Fruit fly (Drosophila melanogaster): ENCODE measurements around the gene RpS19b.

The RpS19b gene

DNA sequence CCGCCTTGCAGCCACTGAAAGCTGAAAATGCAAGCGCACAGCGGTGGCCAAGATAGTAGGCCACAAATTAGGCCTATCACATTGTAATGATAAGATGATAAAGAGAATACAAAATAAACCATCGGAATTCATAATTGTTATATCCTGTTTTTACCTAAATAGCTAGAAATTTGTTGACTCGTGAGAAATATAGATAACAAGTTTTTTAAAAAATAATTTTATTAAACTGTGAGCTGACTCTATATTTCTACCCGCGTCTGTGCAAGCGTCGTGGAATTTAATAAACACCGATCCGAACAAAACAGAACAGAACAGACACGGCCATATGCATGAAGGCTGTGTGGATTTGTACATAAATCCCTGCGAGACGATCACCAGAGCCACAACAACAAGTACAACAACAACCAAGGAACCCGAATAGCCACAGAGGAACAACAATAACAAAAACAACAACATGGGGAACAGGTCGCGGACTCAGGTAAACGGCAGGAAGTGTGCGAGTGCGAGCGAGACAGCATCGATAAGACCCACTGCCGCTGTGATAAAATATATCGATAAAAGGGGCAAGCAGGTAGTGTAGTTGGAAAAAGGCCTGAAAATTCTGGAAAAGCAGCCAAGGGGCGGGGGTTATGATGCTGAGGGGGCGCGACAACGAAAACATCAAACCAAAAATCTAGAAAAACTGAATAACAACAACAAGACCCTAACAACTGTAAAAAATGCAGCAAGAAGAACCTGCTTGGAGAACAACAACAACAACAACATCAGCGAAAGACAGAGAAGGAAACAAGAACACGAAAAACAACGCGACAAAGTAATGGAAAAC is 46.8 kb downstream of the RpS19b start (continued):
- peak; percentile 80 for TF ChIP-seq CrebA (GFP tag; optimal IDR thresholded peaks at IDR 0.05; ENCODE audit: borderline replicate concordance)
- no peak for TF ChIP-seq Hr78 (GFP tag; optimal IDR thresholded peaks at IDR 0.05)

DNA sequence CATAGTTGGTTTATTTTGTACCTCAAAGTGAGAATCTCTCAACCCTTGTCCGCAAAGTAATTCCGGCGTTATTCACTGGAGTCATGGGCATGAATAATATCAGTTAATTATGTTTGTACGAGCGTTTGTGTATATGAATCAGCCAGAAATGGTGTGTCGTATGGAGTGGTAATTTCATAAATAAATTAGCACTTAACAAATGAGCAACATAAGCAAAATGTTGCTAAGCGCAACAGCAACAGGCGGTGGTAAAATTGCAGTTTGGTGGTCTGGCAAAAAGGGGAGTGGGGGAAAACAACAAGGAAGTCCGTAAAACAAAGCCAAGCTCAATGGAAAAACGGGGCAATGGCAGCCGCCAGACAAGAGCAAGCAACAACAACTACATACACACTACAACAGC is 47.7 kb downstream of the RpS19b start:
- TF ChIP-seq Dif (GFP tag; optimal IDR thresholded peaks at IDR 0.05; ENCODE audit: partially characterized antibody) (no peak), usp (GFP tag; optimal IDR thresholded peaks at IDR 0.05) (no peak), Vsx2 (GFP tag; optimal IDR thresholded peaks at IDR 0.05; ENCODE audit: partially characterized antibody) (no peak), OdsH (GFP tag; optimal IDR thresholded peaks at IDR 0.05) (no peak), dl (GFP tag; optimal IDR thresholded peaks at IDR 0.05; ENCODE audit: insufficient read depth in 1 of 2, partially characterized antibody in 2 of 2) (no peak), rgr (GFP tag; optimal IDR thresholded peaks at IDR 0.05) (no peak), CrebA (GFP tag; optimal IDR thresholded peaks at IDR 0.05; ENCODE audit: borderline replicate concordance) (no peak), CG32264 (GFP tag; optimal IDR thresholded peaks at IDR 0.05) (no peak), brk (GFP tag; optimal IDR thresholded peaks at IDR 0.05) (no peak), Hr78 (GFP tag; optimal IDR thresholded peaks at IDR 0.05) (no peak), Sp1 (GFP tag; optimal IDR thresholded peaks at IDR 0.05) (no peak), woc (GFP tag; optimal IDR thresholded peaks at IDR 0.05) (no peak), jim (GFP tag; optimal IDR thresholded peaks at IDR 0.05) (no peak), HLH106 (tag; optimal IDR thresholded peaks at IDR 0.05) (no peak), Mio (GFP tag; optimal IDR thresholded peaks at IDR 0.05) (no peak), Hnf4 (GFP tag; optimal IDR thresholded peaks at IDR 0.05) (no peak), Myc (optimal IDR thresholded peaks at IDR 0.05) (no peak), sage (GFP tag; optimal IDR thresholded peaks at IDR 0.05) (no peak)

DNA sequence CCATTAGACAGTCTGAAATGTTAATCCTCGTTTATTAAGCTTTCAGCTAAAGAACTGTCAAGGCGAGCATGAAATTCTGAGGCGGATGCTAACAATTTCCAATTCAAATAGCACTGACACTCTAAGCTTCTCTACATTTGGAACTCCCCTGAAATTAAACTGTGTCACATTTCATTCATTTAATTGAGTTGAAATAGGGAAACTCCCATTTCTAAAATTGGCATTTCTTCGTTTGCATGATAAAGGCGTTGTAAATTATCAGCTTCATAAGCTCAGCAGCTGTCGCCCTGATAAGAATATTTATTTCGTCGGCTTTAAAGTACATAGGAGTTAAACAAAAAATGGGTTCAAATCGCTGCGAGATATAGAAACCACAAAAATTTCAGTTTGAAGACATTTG is 48.1 kb downstream of the RpS19b start:
- TF ChIP-seq usp (GFP tag; optimal IDR thresholded peaks at IDR 0.05) (no peak), Rel (GFP tag; optimal IDR thresholded peaks at IDR 0.05) (no peak), Rel (tag; optimal IDR thresholded peaks at IDR 0.05) (peak; percentile 99)

DNA sequence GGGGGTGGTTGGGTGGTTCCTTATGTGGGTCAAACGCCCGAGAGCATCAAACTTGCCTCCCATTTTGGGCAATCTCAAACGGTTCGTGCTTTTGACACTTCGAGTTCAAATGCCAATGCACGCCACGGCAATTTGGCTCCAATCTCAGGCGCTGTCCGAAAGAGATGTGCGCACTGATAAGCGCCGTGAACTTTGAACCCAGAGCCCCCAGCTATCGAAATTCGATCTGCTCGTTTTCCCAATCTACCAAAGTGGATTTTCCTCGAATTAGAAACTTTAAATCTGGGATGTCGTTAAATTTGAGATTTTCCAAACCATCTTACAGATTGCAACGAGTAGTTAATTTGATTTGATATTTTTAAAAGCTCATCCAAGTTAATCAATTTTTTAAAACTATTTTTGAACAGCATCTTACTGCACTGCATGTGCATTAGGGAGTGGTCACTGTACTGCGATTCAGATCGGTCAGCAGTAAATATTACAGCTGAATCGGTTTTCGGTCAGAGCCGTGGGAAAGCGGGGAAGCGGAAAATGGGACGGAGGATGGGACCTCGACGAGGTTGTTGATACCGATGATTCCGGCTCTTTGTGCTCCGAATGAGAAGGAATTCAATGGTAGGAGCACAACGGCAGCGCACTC is 49.1 kb downstream of the RpS19b start:
- TF ChIP-seq CG9705 (GFP tag; optimal IDR thresholded peaks at IDR 0.05), result no peak
- peak; percentile 8 for TF ChIP-seq fru (GFP tag; optimal IDR thresholded peaks at IDR 0.05)

Measured in whole organism, wandering third instar larva.